Worm (Caenorhabditis elegans): ENCODE data around the gene F26F2.10.
A peak's percentile ranks its signal among the peaks of the same experiment; 100 is the strongest.

The F26F2.10 gene

ce11 chrV:20599795-20600194, 5.1 kb upstream of the F26F2.10 start, which contains the start of gene col-163:
col-163 (plus strand) TSS chrV:20600095.
- TF ChIP-seq blmp-1 (tag; optimal IDR thresholded peaks at IDR 0.05) (peak; percentile 50), unc-86 (tag; optimal IDR thresholded peaks at IDR 0.05) (no peak)

- TF ChIP-seq nhr-84 (tag; optimal IDR thresholded peaks at IDR 0.05) (no peak), lin-14 (GFP tag; optimal IDR thresholded peaks at IDR 0.05) (no peak), ztf-11 (tag; optimal IDR thresholded peaks at IDR 0.05) (no peak), nhr-12 (tag; optimal IDR thresholded peaks at IDR 0.05) (no peak), C34B4.2 (tag; optimal IDR thresholded peaks at IDR 0.05) (no peak), C16A3.4 (tag; optimal IDR thresholded peaks at IDR 0.05) (no peak), aha-1 (tag; optimal IDR thresholded peaks at IDR 0.05) (no peak), rnt-1 (tag; optimal IDR thresholded peaks at IDR 0.05) (no peak), snu-23 (GFP tag; optimal IDR thresholded peaks at IDR 0.05) (no peak), ets-5 (GFP tag; IDR thresholded peaks at IDR 0.05) (no peak), unc-86 (tag; optimal IDR thresholded peaks at IDR 0.05) (no peak), nhr-11 (tag; optimal IDR thresholded peaks at IDR 0.05) (no peak), nhr-77 (tag; optimal IDR thresholded peaks at IDR 0.05) (no peak), C04F5.9 (tag; optimal IDR thresholded peaks at IDR 0.05) (no peak), lin-39 (tag; optimal IDR thresholded peaks at IDR 0.05) (no peak), unc-130 (tag; optimal IDR thresholded peaks at IDR 0.05) (no peak), ceh-8 (GFP tag; optimal IDR thresholded peaks at IDR 0.05) (no peak), lsy-2 (tag; optimal IDR thresholded peaks at IDR 0.05) (no peak), unc-30 (tag; optimal IDR thresholded peaks at IDR 0.05) (no peak)
Measured at ce11 chrV:20597076-20597475, 2.4 kb upstream of the F26F2.10 start, which contains the start of gene F46B3.1. F46B3.1 (minus strand) TSS chrV:20597176.

ce11 chrV:20595653-20596052, 1.0 kb upstream of the F26F2.10 start, which contains the start of gene F26F2.11:
F26F2.11 (minus strand) TSS chrV:20595753.
- no peak for TF ChIP-seq unc-130 (tag; optimal IDR thresholded peaks at IDR 0.05)
- no peak for TF ChIP-seq egl-13 (tag; optimal IDR thresholded peaks at IDR 0.05)
- no peak for TF ChIP-seq sptf-1 (tag; optimal IDR thresholded peaks at IDR 0.05)
- no peak for TF ChIP-seq fkh-8 (tag; optimal IDR thresholded peaks at IDR 0.05)
- TF ChIP-seq lsy-2 (tag; optimal IDR thresholded peaks at IDR 0.05): no peak
- no peak for TF ChIP-seq C04F5.9 (tag; optimal IDR thresholded peaks at IDR 0.05)
- no peak for TF ChIP-seq alr-1 (tag; optimal IDR thresholded peaks at IDR 0.05; ENCODE audit: borderline replicate concordance)
- no peak for TF ChIP-seq ceh-90 (tag; optimal IDR thresholded peaks at IDR 0.05)
- no peak for TF ChIP-seq nhr-77 (tag; optimal IDR thresholded peaks at IDR 0.05)
- TF ChIP-seq nhr-47 (tag; optimal IDR thresholded peaks at IDR 0.05): no peak
- no peak for TF ChIP-seq ztf-11 (tag; optimal IDR thresholded peaks at IDR 0.05)
- no peak for TF ChIP-seq mef-2 (tag; optimal IDR thresholded peaks at IDR 0.05)
- TF ChIP-seq nhr-237 (tag; optimal IDR thresholded peaks at IDR 0.05): no peak
- TF ChIP-seq nhr-71 (tag; optimal IDR thresholded peaks at IDR 0.05): no peak
- no peak for TF ChIP-seq lir-3 (tag; optimal IDR thresholded peaks at IDR 0.05; ENCODE audit: poor library complexity)
- no peak for TF ChIP-seq lin-13 (GFP tag; optimal IDR thresholded peaks at IDR 0.05)

ce11 chrV:20580511-20581040, 14.1 kb downstream of the F26F2.10 start, which contains the start of gene F26F2.7:
F26F2.7 (plus strand) TSS chrV:20580990.
- no peak for TF ChIP-seq nhr-77 (tag; optimal IDR thresholded peaks at IDR 0.05)
- TF ChIP-seq nhr-11 (tag; optimal IDR thresholded peaks at IDR 0.05): peak; percentile 69
- no peak for TF ChIP-seq nhr-28 (tag; optimal IDR thresholded peaks at IDR 0.05)
- no peak for TF ChIP-seq Y116A8C.19 (tag; optimal IDR thresholded peaks at IDR 0.05; ENCODE audit: borderline replicate concordance)
- no peak for TF ChIP-seq sptf-1 (tag; optimal IDR thresholded peaks at IDR 0.05)
- TF ChIP-seq aha-1 (tag; optimal IDR thresholded peaks at IDR 0.05): peak; percentile 29
- TF ChIP-seq lsy-2 (tag; optimal IDR thresholded peaks at IDR 0.05): peak; percentile 89 to 91
- peak; percentile 93 for TF ChIP-seq nhr-47 (tag; optimal IDR thresholded peaks at IDR 0.05)
- TF ChIP-seq nhr-71 (tag; optimal IDR thresholded peaks at IDR 0.05): peak; percentile 93
- peak; percentile 30 for TF ChIP-seq sup-37 (GFP tag; optimal IDR thresholded peaks at IDR 0.05)
- TF ChIP-seq nhr-12 (tag; optimal IDR thresholded peaks at IDR 0.05): no peak
- TF ChIP-seq isw-1 (GFP tag; IDR thresholded peaks at IDR 0.05): peak; percentile 65
- TF ChIP-seq nhr-237 (tag; optimal IDR thresholded peaks at IDR 0.05): no peak
- peak; percentile 92 for TF ChIP-seq lin-14 (GFP tag; optimal IDR thresholded peaks at IDR 0.05)
- TF ChIP-seq hlh-4 (tag; optimal IDR thresholded peaks at IDR 0.05): peak; percentile 3
- peak; percentile 75 for TF ChIP-seq sox-4 (tag; optimal IDR thresholded peaks at IDR 0.05)
- peak; percentile 80 for TF ChIP-seq egl-13 (tag; optimal IDR thresholded peaks at IDR 0.05)
- TF ChIP-seq hpl-2 (GFP tag; optimal IDR thresholded peaks at IDR 0.05): no peak
- TF ChIP-seq unc-62 (GFP tag; optimal IDR thresholded peaks at IDR 0.05): no peak
- peak in 2 of 6 experiments; percentile 33 to 66 for TF ChIP-seq elt-3 (tag; optimal IDR thresholded peaks at IDR 0.05)
- no peak for TF ChIP-seq alr-1 (tag; optimal IDR thresholded peaks at IDR 0.05; ENCODE audit: borderline replicate concordance)
- peak; percentile 94 for TF ChIP-seq mep-1 (tag; optimal IDR thresholded peaks at IDR 0.05)
- TF ChIP-seq C04F5.9 (tag; optimal IDR thresholded peaks at IDR 0.05): peak; percentile 64
- TF ChIP-seq elt-2 (tag; optimal IDR thresholded peaks at IDR 0.05): peak; percentile 81
- TF ChIP-seq tlp-1 (tag; optimal IDR thresholded peaks at IDR 0.05): no peak
- no peak for TF ChIP-seq nhr-76 (tag; optimal IDR thresholded peaks at IDR 0.05)
- peak; percentile 65 for TF ChIP-seq pax-3 (tag; optimal IDR thresholded peaks at IDR 0.05)
